Worm (Caenorhabditis elegans): Measurements from ENCODE around the gene R04B5.1.
A peak's percentile ranks its signal among the peaks of the same experiment; 100 is the strongest.

DNA sequence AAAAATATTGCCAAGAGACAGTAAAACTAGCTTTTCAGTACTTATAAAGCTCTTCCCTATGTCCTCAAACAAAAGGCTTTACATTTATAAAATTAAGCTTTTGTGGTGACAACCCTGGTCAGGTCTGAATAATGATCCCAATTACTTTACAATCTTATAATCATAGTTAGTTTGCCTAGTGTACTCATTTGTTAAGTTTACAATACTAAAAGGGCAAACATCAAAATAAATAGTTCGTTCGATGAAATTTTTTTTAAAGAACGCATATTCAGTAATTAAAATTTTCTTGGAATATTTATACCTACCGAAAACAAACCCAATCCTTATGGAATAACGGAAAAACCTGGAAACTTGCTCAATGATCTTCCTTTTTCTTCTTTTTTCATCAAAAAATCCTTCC is 19.4 kb downstream of the R04B5.1 start:
- TF ChIP-seq nhr-76 (tag; optimal IDR thresholded peaks at IDR 0.05) (peak; percentile 59), egl-27 (tag; optimal IDR thresholded peaks at IDR 0.05) (no peak), nfya-1 (tag; optimal IDR thresholded peaks at IDR 0.05; ENCODE audit: insufficient read depth) (no peak), nhr-28 (tag; optimal IDR thresholded peaks at IDR 0.05) (no peak), nhr-12 (tag; optimal IDR thresholded peaks at IDR 0.05) (no peak), ztf-4 (tag; optimal IDR thresholded peaks at IDR 0.05) (no peak), nhr-77 (tag; optimal IDR thresholded peaks at IDR 0.05) (no peak), ztf-11 (tag; optimal IDR thresholded peaks at IDR 0.05) (no peak), unc-62 (GFP tag; optimal IDR thresholded peaks at IDR 0.05) (no peak)
